Fruit fly (Drosophila melanogaster): ENCODE data around the gene FucTD.

Gene FucTD

DNA sequence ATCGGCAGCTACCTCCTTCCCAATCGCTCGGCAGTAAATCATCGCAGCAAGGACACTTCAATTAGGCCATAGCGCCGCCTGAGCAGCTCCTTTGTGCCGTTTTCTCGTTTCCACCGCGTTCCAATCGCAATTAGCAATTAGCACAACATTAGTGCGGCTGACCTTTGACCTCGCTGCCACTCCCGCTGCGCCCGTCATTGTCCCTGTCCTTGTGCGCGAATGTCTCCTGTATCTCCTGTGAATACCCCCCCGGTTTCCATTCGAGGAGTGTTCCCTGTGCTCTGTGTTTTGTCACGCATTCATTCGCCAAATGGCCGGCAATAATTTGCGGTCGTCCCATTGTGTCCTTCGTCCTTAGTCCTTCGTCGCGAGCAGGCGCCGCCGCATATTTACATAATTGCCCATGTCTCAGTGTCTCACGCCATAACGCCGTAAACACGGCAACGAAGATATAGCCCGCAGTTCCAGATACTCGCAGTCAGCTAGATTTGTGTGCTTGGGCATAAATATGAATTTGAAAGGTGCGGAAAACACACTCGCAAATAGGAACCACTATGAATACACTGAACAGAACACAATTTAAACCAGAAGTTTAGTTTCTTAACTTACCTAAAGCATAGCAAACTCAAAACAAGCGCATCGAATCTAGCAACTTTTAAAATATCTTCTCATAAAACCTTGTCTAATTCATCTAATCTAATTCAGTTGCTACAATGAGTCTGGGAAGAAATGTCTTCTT is 5.5 kb upstream of the FucTD start, which contains the start of gene CG9168:
CG9168 (plus strand) TSS at position 689 of the 739 bp plus-strand sequence.
- TF ChIP-seq Myc (optimal IDR thresholded peaks at IDR 0.05) (no peak), h (optimal IDR thresholded peaks at IDR 0.05) (no peak), Sin3A (optimal IDR thresholded peaks at IDR 0.05) (no peak), ttk (optimal IDR thresholded peaks at IDR 0.05) (no peak), psq (optimal IDR thresholded peaks at IDR 0.05) (no peak), insv (optimal IDR thresholded peaks at IDR 0.05) (no peak)

dm6 chr3L:1414032-1414431 is 2.0 kb upstream of the FucTD start:
- TF ChIP-seq psq (optimal IDR thresholded peaks at IDR 0.05) = no peak
- TF ChIP-seq Myc (optimal IDR thresholded peaks at IDR 0.05) = no peak
- TF ChIP-seq h (optimal IDR thresholded peaks at IDR 0.05) = no peak
- TF ChIP-seq insv (optimal IDR thresholded peaks at IDR 0.05) = no peak

DNA sequence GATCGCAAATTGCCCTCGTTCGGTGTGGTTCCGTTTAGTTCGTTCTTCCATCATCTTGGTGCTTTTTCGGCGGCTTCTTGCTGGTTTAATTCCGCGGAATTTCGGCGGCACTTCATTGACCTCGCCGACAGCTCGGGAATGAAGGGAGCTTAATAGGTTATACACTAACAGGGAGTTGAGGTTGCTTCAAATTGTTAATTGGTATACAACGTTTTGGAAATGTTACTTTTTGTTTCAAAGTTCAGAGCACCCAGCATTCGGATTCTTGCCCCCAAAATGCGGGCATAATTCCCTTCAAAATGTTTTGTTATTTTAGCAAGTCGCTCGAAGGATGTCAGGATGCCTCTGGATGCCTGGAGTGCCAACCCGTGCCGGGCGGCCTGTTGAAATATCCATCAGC is 1.9 kb downstream of the FucTD start:
- no peak for TF ChIP-seq Myc (optimal IDR thresholded peaks at IDR 0.05)
- TF ChIP-seq ttk (optimal IDR thresholded peaks at IDR 0.05) = no peak
- no peak for TF ChIP-seq insv (optimal IDR thresholded peaks at IDR 0.05)
- TF ChIP-seq Sin3A (optimal IDR thresholded peaks at IDR 0.05) = no peak
- no peak for TF ChIP-seq h (optimal IDR thresholded peaks at IDR 0.05)
- no peak for TF ChIP-seq psq (optimal IDR thresholded peaks at IDR 0.05)

DNA sequence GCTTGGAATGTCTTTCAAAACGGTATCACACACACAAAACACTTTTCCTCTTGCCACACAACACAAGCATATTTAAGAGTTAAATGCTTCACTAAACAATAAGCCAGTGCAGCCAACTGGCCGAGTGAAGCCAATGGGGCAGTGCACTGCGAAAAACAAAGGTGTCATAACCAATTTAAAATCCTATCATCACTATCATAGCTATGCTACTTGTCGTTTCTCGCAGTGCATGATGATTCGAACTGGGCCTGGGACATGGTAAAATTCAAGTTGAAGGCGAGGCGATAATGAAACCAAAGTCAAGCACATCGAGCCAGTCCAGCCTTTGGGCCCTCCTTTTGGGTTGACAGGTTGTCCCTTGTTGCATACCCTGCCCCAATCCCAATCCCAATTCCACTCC is 2.8 kb downstream of the FucTD start:
- TF ChIP-seq h (optimal IDR thresholded peaks at IDR 0.05) = no peak

DNA sequence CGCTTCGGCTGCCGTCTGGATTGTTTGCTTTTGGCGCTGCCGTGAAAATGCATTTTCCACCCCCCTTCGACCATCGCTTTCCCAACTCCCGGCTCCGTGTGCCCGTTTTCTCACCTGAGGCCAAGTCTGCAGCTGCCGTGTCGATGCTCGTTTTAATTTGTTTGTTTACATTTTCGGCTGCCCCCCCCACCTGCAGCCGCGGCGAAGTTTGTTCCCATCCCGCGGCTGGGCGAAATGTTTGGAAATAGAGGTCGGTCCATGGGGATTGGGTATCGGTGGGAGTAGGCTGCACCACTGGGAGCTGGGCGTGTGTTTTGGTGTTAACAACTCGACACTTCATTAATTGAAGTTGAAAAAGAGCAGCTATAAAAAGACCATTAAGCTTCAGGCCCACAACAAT is 3.9 kb downstream of the FucTD start:
- TF ChIP-seq ttk (optimal IDR thresholded peaks at IDR 0.05) (no peak), psq (optimal IDR thresholded peaks at IDR 0.05) (no peak), h (optimal IDR thresholded peaks at IDR 0.05) (no peak)

- TF ChIP-seq psq (optimal IDR thresholded peaks at IDR 0.05) = no peak
- TF ChIP-seq insv (optimal IDR thresholded peaks at IDR 0.05) = no peak
- TF ChIP-seq h (optimal IDR thresholded peaks at IDR 0.05) = no peak
- no peak for TF ChIP-seq Sin3A (optimal IDR thresholded peaks at IDR 0.05)
- TF ChIP-seq Myc (optimal IDR thresholded peaks at IDR 0.05) = no peak
- TF ChIP-seq ttk (optimal IDR thresholded peaks at IDR 0.05) = no peak
These were observed 4.9 kb downstream of the FucTD start for dm6 chr3L:1420950-1421349.

DNA sequence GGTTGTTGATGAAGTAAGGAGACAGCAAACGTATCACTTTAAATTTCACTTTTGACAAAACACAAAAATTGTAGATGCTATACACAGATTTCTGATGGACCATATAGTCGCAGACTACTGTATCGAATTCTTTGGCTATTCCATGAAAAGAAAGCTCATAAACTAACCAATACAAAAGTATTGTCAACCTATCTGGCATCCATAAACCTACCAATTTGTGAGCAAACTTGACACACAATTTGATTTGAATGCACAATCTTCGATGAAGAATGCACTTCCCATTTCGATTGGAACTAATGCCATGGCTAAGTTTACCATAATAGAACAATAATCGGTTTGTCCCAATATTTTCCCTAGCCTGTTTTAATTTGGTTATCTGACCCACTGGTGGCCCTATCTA is 7.3 kb downstream of the FucTD start, which contains the start of gene CG9173:
CG9173 (minus strand) TSS at position 101 of the 400 bp plus-strand sequence.
- TF ChIP-seq insv (optimal IDR thresholded peaks at IDR 0.05) = no peak
- TF ChIP-seq Myc (optimal IDR thresholded peaks at IDR 0.05) = no peak
- no peak for TF ChIP-seq h (optimal IDR thresholded peaks at IDR 0.05)

DNA sequence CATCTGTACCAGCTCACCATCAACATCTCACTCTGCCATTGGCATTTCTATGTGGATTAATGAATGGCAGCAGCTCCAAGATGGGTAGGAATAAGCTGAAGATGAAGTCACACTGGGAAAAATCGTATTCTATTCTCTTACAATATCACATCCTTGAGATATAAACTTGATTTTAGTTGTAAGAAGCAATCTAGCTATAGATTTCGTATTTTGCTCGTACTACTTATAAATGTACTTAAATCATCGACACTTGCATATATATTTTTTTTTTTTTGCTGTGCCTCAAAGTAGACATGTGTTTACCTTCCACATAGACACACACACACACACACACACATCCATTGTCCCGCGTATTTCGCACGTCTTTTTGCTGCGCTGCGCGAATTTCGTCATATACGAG is 8.5 kb downstream of the FucTD start:
- TF ChIP-seq insv (optimal IDR thresholded peaks at IDR 0.05) (no peak), ttk (optimal IDR thresholded peaks at IDR 0.05) (no peak), psq (optimal IDR thresholded peaks at IDR 0.05) (no peak), Sin3A (optimal IDR thresholded peaks at IDR 0.05) (no peak), h (optimal IDR thresholded peaks at IDR 0.05) (no peak), Myc (optimal IDR thresholded peaks at IDR 0.05) (no peak)

- no peak for TF ChIP-seq psq (optimal IDR thresholded peaks at IDR 0.05)
- no peak for TF ChIP-seq ttk (optimal IDR thresholded peaks at IDR 0.05)
- TF ChIP-seq h (optimal IDR thresholded peaks at IDR 0.05) = no peak
These were observed 15.5 kb downstream of the FucTD start for dm6 chr3L:1431489-1432053.

dm6 chr3L:1437772-1438171 is 21.7 kb downstream of the FucTD start, which contains the start of gene SA2:
Gene SA2, minus strand, starts transcription at chr3L:1437872.
- TF ChIP-seq h (optimal IDR thresholded peaks at IDR 0.05) = no peak
- no peak for TF ChIP-seq Sin3A (optimal IDR thresholded peaks at IDR 0.05)
- no peak for TF ChIP-seq psq (optimal IDR thresholded peaks at IDR 0.05)
- no peak for TF ChIP-seq insv (optimal IDR thresholded peaks at IDR 0.05)
- no peak for TF ChIP-seq ttk (optimal IDR thresholded peaks at IDR 0.05)

- TF ChIP-seq ttk (optimal IDR thresholded peaks at IDR 0.05) (no peak), h (optimal IDR thresholded peaks at IDR 0.05) (no peak), psq (optimal IDR thresholded peaks at IDR 0.05) (no peak), Myc (optimal IDR thresholded peaks at IDR 0.05) (no peak), insv (optimal IDR thresholded peaks at IDR 0.05) (no peak), Sin3A (optimal IDR thresholded peaks at IDR 0.05) (no peak)
These were observed 25.0 kb downstream of the FucTD start for dm6 chr3L:1440999-1441398.

dm6 chr3L:1442309-1442708 is 26.3 kb downstream of the FucTD start:
- TF ChIP-seq psq (optimal IDR thresholded peaks at IDR 0.05) (no peak), Sin3A (optimal IDR thresholded peaks at IDR 0.05) (no peak), ttk (optimal IDR thresholded peaks at IDR 0.05) (no peak), h (optimal IDR thresholded peaks at IDR 0.05) (no peak), insv (optimal IDR thresholded peaks at IDR 0.05) (no peak), Myc (optimal IDR thresholded peaks at IDR 0.05) (no peak)

DNA sequence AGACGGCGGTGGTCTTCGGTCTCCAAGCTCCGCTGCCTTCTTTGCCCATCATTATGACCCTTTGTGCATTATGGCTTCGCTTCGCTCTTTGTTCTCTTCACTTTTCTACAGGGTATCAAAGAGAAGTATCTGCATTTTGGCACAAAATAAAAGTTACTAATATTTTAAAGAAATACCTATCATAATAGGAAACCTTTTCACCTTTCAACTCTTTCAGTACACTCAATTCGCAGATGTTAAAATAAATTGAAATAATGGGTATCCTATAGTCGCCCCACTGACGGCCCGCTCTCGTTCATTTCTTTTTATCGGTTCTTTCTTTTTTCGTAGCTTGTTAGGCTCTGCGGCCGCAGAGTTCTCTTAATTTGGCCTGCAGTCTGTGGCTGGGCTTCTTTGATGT is 26.9 kb downstream of the FucTD start:
- TF ChIP-seq psq (optimal IDR thresholded peaks at IDR 0.05) (no peak), Sin3A (optimal IDR thresholded peaks at IDR 0.05) (no peak), Myc (optimal IDR thresholded peaks at IDR 0.05) (no peak), h (optimal IDR thresholded peaks at IDR 0.05) (no peak), ttk (optimal IDR thresholded peaks at IDR 0.05) (no peak), insv (optimal IDR thresholded peaks at IDR 0.05) (no peak)
